Worm (Caenorhabditis elegans): Measurements from ENCODE around the gene lys-7.
"Not testable (repeated sequence)": the region's sequence is repeated elsewhere in the genome, so short reads cannot be mapped to it uniquely, and the experiment has no call there.

lys-7 gene

DNA sequence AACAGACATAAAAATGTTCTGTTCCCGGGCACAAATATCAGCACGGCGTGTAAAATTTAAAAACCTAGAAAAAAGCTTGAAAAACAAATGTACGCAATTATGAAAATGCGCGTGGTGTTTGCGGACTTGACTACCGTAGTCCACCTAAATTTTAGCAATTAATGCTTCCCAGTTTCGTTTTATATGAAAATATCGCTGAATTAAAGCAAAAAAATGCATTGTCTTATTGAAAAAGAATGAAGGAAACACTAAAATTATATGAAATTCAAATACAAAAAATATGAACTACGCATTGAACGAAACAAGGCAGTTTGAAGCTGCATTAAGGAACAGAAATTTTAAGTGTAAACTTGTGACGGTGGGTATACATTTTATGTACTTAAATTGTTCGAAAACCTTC is 23.9 kb upstream of the lys-7 start, which contains the start of gene ugt-64:
Gene ugt-64, minus strand, starts transcription at position 101 of the 400 bp plus-strand sequence.
- not testable (repeated sequence) for TF ChIP-seq nfya-1, elt-2, gmeb-2 (tag; optimal IDR thresholded peaks at IDR 0.05)

DNA sequence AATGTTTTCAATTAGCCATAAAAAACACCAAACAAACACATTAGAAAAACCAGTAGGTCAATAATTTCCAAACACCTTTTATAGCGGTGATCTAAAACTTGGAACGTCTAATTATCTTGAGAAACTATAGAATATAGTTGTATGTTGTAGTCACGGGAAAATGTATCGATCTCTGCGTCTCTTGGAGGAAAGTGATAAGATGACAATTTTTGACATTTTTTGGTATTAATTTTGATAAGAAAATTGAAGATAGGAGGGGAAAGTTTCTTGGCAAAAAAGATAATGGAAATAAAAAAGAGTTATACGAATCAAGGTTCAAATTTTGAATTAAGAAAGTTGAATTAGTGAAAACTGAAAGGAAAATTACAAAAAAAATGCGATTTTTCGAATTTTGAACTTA is 23.3 kb upstream of the lys-7 start:
- peak; percentile 91 for TF ChIP-seq elt-2 (tag; optimal IDR thresholded peaks at IDR 0.05)
- TF ChIP-seq madf-2 (tag; optimal IDR thresholded peaks at IDR 0.05), result no peak

DNA sequence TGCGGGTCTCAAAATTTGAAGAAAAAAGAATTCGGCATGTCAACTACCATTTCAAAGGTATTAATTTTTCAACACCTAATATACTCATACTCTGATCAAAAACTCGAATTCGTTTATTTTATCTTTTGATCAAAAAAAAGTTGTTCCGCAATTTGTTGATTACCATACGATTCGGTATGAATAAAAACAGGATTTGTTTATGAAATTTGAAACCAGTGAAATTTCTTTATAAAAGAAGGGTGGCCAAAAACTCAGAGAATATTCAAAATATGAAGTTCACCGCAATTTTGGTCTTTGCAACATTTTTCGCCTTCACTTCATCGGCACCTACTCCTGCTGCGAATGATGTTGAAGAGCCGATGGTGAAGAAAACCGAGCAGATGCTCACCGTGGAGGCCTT is 19.6 kb upstream of the lys-7 start, which contains the start of the genes C07G3.8 and C07G3.10:
Gene C07G3.8, minus strand, starts transcription at position 101 of the 400 bp plus-strand sequence.
Gene C07G3.10, plus strand, starts transcription at position 270 of the 400 bp plus-strand sequence.
- no peak for TF ChIP-seq dve-1 (tag; optimal IDR thresholded peaks at IDR 0.05)
- TF ChIP-seq Y22D7AL.16 (tag; optimal IDR thresholded peaks at IDR 0.05), result no peak
- TF ChIP-seq mec-3 (tag; optimal IDR thresholded peaks at IDR 0.05; ENCODE audit: borderline replicate concordance), result no peak
- no peak for TF ChIP-seq ttx-3 (tag; optimal IDR thresholded peaks at IDR 0.05)
- TF ChIP-seq fax-1 (tag; optimal IDR thresholded peaks at IDR 0.05), result no peak
- TF ChIP-seq sox-2 (GFP tag; IDR thresholded peaks at IDR 0.05), result no peak
- no peak for TF ChIP-seq nfya-1 (tag; optimal IDR thresholded peaks at IDR 0.05)
- TF ChIP-seq pha-4 (tag; optimal IDR thresholded peaks at IDR 0.05), result no peak
- TF ChIP-seq che-1 (tag; optimal IDR thresholded peaks at IDR 0.05), result no peak
- no peak for TF ChIP-seq ets-4 (tag; optimal IDR thresholded peaks at IDR 0.05)
- no peak for TF ChIP-seq dmd-4 (tag; optimal IDR thresholded peaks at IDR 0.05; ENCODE audit: borderline replicate concordance)
- no peak for TF ChIP-seq ceh-19 (GFP tag; optimal IDR thresholded peaks at IDR 0.05)
- no peak for TF ChIP-seq rnt-1 (tag; optimal IDR thresholded peaks at IDR 0.05)
- TF ChIP-seq unc-3 (GFP tag; conservative IDR thresholded peaks at IDR 0.05), result no peak
- TF ChIP-seq unc-3 (tag; optimal IDR thresholded peaks at IDR 0.05), result no peak
- no peak for TF ChIP-seq lin-11 (tag; optimal IDR thresholded peaks at IDR 0.05)
- TF ChIP-seq pat-9 (tag; optimal IDR thresholded peaks at IDR 0.05), result no peak
- no peak for TF ChIP-seq unc-42 (tag; optimal IDR thresholded peaks at IDR 0.05)
- no peak for TF ChIP-seq K02D7.2 (tag; optimal IDR thresholded peaks at IDR 0.05)
- no peak for TF ChIP-seq C08G9.2 (tag; optimal IDR thresholded peaks at IDR 0.05)
- no peak for TF ChIP-seq ama-1 (optimal IDR thresholded peaks at IDR 0.05)

DNA sequence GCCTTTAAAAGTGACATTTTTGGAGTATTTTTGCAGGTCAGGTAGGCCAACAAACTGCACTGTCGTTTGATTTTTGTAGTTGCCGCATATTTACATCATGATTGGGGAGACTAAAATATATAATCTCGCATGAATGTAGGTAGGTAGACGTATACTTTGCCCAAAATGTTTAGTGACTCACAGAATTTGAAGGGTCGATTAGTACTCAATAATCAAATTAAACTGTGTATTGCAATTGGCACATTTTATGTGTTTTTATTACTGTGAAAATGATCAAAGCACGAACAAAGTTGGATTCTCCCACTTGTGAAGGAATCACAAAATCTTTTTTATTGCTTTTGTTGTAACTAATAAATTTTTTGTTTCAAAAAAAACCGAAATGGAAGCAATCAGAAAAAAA is 14.5 kb upstream of the lys-7 start, which contains the start of gene C07G3.15:
Gene C07G3.15, minus strand, starts transcription at position 101 of the 400 bp plus-strand sequence.
- TF ChIP-seq madf-2 (tag; optimal IDR thresholded peaks at IDR 0.05) (no peak), unc-86 (tag; optimal IDR thresholded peaks at IDR 0.05) (no peak), unc-3 (GFP tag; conservative IDR thresholded peaks at IDR 0.05) (no peak), unc-3 (tag; optimal IDR thresholded peaks at IDR 0.05) (no peak), nfya-1 (tag; optimal IDR thresholded peaks at IDR 0.05) (no peak), hlh-30 (tag; optimal IDR thresholded peaks at IDR 0.05; ENCODE audit: insufficient read depth) (no peak), elt-2 (tag; optimal IDR thresholded peaks at IDR 0.05) (no peak), ceh-45 (GFP tag; IDR thresholded peaks at IDR 0.05) (no peak), pag-3 (tag; optimal IDR thresholded peaks at IDR 0.05; ENCODE audit: borderline replicate concordance) (no peak), lin-11 (tag; optimal IDR thresholded peaks at IDR 0.05) (no peak), F13H6.1 (tag; optimal IDR thresholded peaks at IDR 0.05) (no peak), ref-2 (tag; optimal IDR thresholded peaks at IDR 0.05) (no peak), hlh-13 (GFP tag; optimal IDR thresholded peaks at IDR 0.05) (no peak), ceh-34 (tag; optimal IDR thresholded peaks at IDR 0.05) (no peak), che-1 (tag; optimal IDR thresholded peaks at IDR 0.05) (no peak), gmeb-2 (tag; optimal IDR thresholded peaks at IDR 0.05) (no peak)

DNA sequence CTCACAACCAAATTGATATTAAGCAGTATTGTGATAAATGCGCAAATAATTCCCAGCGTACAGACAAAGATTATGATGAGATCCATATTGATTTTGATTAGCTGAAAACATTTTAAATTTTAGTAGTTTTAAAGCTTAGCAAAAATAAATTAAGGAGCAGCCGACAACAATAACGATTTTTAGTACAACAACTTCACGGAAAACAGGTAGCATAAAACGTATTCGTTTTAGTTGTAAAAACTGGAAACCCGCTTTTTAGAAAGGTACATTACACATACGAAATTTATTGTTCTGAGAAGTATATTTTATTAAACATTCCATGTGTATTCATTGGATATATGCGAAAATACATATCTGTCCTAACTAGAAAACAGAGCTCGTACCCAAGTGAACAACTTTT is 8.0 kb upstream of the lys-7 start, which contains the start of gene srbc-36:
Gene srbc-36, minus strand, starts transcription at position 101 of the 400 bp plus-strand sequence.
- no peak for TF ChIP-seq hlh-30 (tag; optimal IDR thresholded peaks at IDR 0.05; ENCODE audit: insufficient read depth)
- no peak for TF ChIP-seq gmeb-2 (tag; optimal IDR thresholded peaks at IDR 0.05)
- no peak for TF ChIP-seq nfya-1 (tag; optimal IDR thresholded peaks at IDR 0.05)
- TF ChIP-seq unc-42 (tag; optimal IDR thresholded peaks at IDR 0.05), result no peak
- TF ChIP-seq sdc-2 (tag; optimal IDR thresholded peaks at IDR 0.05), result no peak
- no peak for TF ChIP-seq sox-4 (tag; optimal IDR thresholded peaks at IDR 0.05)
- TF ChIP-seq pax-1 (tag; optimal IDR thresholded peaks at IDR 0.05), result no peak
- no peak for TF ChIP-seq pag-3 (tag; optimal IDR thresholded peaks at IDR 0.05; ENCODE audit: borderline replicate concordance)
- TF ChIP-seq fax-1 (tag; optimal IDR thresholded peaks at IDR 0.05), result no peak
